Fruit fly (Drosophila melanogaster): ENCODE measurements around the gene Dora.

Gene Dora

DNA sequence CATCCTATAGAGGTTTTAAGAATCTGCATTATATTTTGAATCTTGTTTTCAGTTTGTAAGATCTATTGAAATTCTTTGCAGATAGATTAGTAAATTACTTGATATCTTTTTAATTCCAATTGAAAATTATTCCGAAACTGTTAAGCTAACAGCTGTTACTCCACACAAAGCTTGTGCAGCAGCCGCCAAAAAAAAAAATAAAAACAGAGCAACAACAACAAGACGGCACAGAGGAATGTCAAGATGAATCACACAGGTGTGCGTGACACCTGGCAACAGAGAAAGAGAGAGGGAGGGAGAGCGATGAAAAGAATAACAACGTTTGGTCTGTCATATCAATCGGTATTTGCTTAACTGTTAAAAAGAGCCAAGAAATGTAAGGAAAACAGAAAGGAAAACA lies 28.7 kb upstream of the Dora start:
- no peak for TF ChIP-seq EcR (GFP tag; optimal IDR thresholded peaks at IDR 0.05)

dm6 chrX:18835500-18835899 lies 28.2 kb upstream of the Dora start:
- no peak for TF ChIP-seq CG10348 (GFP tag; IDR thresholded peaks at IDR 0.05)
- peak; percentile 50 for TF ChIP-seq CG14655 (GFP tag; optimal IDR thresholded peaks at IDR 0.05)
- peak; percentile 23 for TF ChIP-seq CG13204 (GFP tag; optimal IDR thresholded peaks at IDR 0.05)
- no peak for TF ChIP-seq CG32121 (GFP tag; IDR thresholded peaks at IDR 0.05)
- TF ChIP-seq D1 (tag; optimal IDR thresholded peaks at IDR 0.05) = no peak
- peak; percentile 37 for TF ChIP-seq gl (tag; optimal IDR thresholded peaks at IDR 0.05)
- no peak for TF ChIP-seq Ets98B (GFP tag; IDR thresholded peaks at IDR 0.05)
- no peak; the same call in 1 of the 2 replicates for TF ChIP-seq CG12605 (GFP tag; IDR thresholded peaks at IDR 0.05)
- TF ChIP-seq Snoo (tag; optimal IDR thresholded peaks at IDR 0.05) = no peak
- TF ChIP-seq CG9948 (tag; optimal IDR thresholded peaks at IDR 0.05) = peak; percentile 36
- peak; percentile 68; the same call in 2 of the 3 replicates for TF ChIP-seq CG4496 (GFP tag; IDR thresholded peaks at IDR 0.05)
- TF ChIP-seq fd96Ca (GFP tag; IDR thresholded peaks at IDR 0.05) = no peak
- peak; percentile 53 for TF ChIP-seq CG8159 (tag; optimal IDR thresholded peaks at IDR 0.05)
- TF ChIP-seq EcR (GFP tag; optimal IDR thresholded peaks at IDR 0.05) = no peak
- TF ChIP-seq CG8301 (tag; optimal IDR thresholded peaks at IDR 0.05) = peak; percentile 36
- TF ChIP-seq CG34367 (tag; optimal IDR thresholded peaks at IDR 0.05) = peak; percentile 47
- no peak for TF ChIP-seq rn (GFP tag; IDR thresholded peaks at IDR 0.05)
- TF ChIP-seq Pif1B (GFP tag; optimal IDR thresholded peaks at IDR 0.05) = peak; percentile 8
- peak; percentile 37 for TF ChIP-seq CG17806 (tag; optimal IDR thresholded peaks at IDR 0.05)
- TF ChIP-seq Pif1A (GFP tag; optimal IDR thresholded peaks at IDR 0.05) = no peak
- peak; percentile 53 for TF ChIP-seq CG15710 (tag; optimal IDR thresholded peaks at IDR 0.05)

- no peak for TF ChIP-seq Snoo (tag; optimal IDR thresholded peaks at IDR 0.05)
- peak; percentile 33 for TF ChIP-seq CG34367 (tag; optimal IDR thresholded peaks at IDR 0.05)
- no peak for TF ChIP-seq D1 (tag; optimal IDR thresholded peaks at IDR 0.05)
- TF ChIP-seq CG13204 (GFP tag; optimal IDR thresholded peaks at IDR 0.05) = no peak
- peak; percentile 61 for TF ChIP-seq gl (tag; optimal IDR thresholded peaks at IDR 0.05)
- TF ChIP-seq rn (GFP tag; IDR thresholded peaks at IDR 0.05) = no peak
- TF ChIP-seq Pif1A (GFP tag; optimal IDR thresholded peaks at IDR 0.05) = peak; percentile 24
- TF ChIP-seq CG14655 (GFP tag; optimal IDR thresholded peaks at IDR 0.05) = peak; percentile 32
- TF ChIP-seq CG10348 (GFP tag; IDR thresholded peaks at IDR 0.05) = no peak
- TF ChIP-seq CG4496 (GFP tag; IDR thresholded peaks at IDR 0.05) = peak; percentile 36; the same call in 1 of the 3 replicates
- TF ChIP-seq Ets98B (GFP tag; IDR thresholded peaks at IDR 0.05) = peak; percentile 29; the same call in 1 of the 2 replicates
- peak; percentile 36; the same call in 1 of the 2 replicates for TF ChIP-seq CG12605 (GFP tag; IDR thresholded peaks at IDR 0.05)
- peak; percentile 47 for TF ChIP-seq EcR (GFP tag; optimal IDR thresholded peaks at IDR 0.05)
- no peak for TF ChIP-seq CG17806 (tag; optimal IDR thresholded peaks at IDR 0.05)
- peak; percentile 48 for TF ChIP-seq CG15710 (tag; optimal IDR thresholded peaks at IDR 0.05)
- no peak for TF ChIP-seq CG32121 (GFP tag; IDR thresholded peaks at IDR 0.05)
- peak; percentile 10 for TF ChIP-seq CG8301 (tag; optimal IDR thresholded peaks at IDR 0.05)
- no peak for TF ChIP-seq Pif1B (GFP tag; optimal IDR thresholded peaks at IDR 0.05)
- TF ChIP-seq CG9948 (tag; optimal IDR thresholded peaks at IDR 0.05) = peak; percentile 28
- TF ChIP-seq CG8159 (tag; optimal IDR thresholded peaks at IDR 0.05) = peak; percentile 28
- no peak for TF ChIP-seq fd96Ca (GFP tag; IDR thresholded peaks at IDR 0.05)
Measured at dm6 chrX:18836315-18836714, 27.4 kb upstream of the Dora start.

- TF ChIP-seq CG32121 (GFP tag; IDR thresholded peaks at IDR 0.05) (peak; percentile 22; the same call in 1 of the 2 replicates), CG4496 (GFP tag; IDR thresholded peaks at IDR 0.05) (peak; percentile 54; the same call in 2 of the 3 replicates), CG15710 (tag; optimal IDR thresholded peaks at IDR 0.05) (peak; percentile 42), gl (tag; optimal IDR thresholded peaks at IDR 0.05) (no peak), fd96Ca (GFP tag; IDR thresholded peaks at IDR 0.05) (peak; percentile 52; the same call in 2 of the 3 replicates), CG9948 (tag; optimal IDR thresholded peaks at IDR 0.05) (peak; percentile 4), rn (GFP tag; IDR thresholded peaks at IDR 0.05) (no peak)
Measured at dm6 chrX:18837046-18837445, 26.7 kb upstream of the Dora start.

- TF ChIP-seq Ets98B (GFP tag; IDR thresholded peaks at IDR 0.05) = no peak
- no peak for TF ChIP-seq CG9948 (tag; optimal IDR thresholded peaks at IDR 0.05)
- TF ChIP-seq CG8159 (tag; optimal IDR thresholded peaks at IDR 0.05) = no peak
- no peak for TF ChIP-seq Snoo (tag; optimal IDR thresholded peaks at IDR 0.05)
- no peak for TF ChIP-seq CG14655 (GFP tag; optimal IDR thresholded peaks at IDR 0.05)
- TF ChIP-seq fd96Ca (GFP tag; IDR thresholded peaks at IDR 0.05) = no peak
- no peak for TF ChIP-seq CG4496 (GFP tag; IDR thresholded peaks at IDR 0.05)
Measured at dm6 chrX:18838470-18838869, 25.3 kb upstream of the Dora start.

DNA sequence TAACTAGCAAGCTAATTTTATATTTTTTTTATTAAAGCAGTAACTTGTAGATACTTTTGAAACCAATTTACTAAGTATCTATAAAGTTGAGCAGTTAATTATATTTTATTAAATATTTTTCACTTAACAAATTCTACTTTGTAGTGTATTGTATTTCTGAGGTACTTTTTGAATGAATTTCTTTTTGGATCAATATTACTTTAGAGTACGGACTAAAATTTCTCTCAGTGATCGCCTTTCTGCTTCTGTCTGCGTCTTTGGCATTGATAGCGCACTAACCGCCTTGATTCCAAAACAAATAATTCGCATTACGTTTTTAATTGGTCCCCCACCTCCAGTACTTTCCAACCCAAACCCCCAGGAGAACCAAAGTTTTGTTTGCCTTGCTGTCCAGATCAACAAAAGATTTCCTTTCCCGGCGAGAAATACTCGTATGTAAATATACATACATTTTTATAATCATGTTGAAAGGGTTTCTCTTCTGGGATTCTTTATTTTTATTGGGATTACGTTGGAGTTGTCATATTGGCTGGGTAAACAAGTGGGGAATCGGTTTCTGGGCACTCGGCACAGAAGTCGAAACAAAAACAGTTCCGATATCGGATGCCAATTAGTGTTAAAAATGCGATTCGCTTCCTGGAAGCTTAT lies 24.7 kb upstream of the Dora start:
- TF ChIP-seq gl (tag; optimal IDR thresholded peaks at IDR 0.05) = peak; percentile 26
- TF ChIP-seq CG15710 (tag; optimal IDR thresholded peaks at IDR 0.05) = peak; percentile 2
- peak; percentile 36 for TF ChIP-seq Pif1A (GFP tag; optimal IDR thresholded peaks at IDR 0.05)
- peak; percentile 7 for TF ChIP-seq CG14655 (GFP tag; optimal IDR thresholded peaks at IDR 0.05)
- TF ChIP-seq CG32121 (GFP tag; IDR thresholded peaks at IDR 0.05) = peak; percentile 13; the same call in 1 of the 2 replicates
- TF ChIP-seq rn (GFP tag; IDR thresholded peaks at IDR 0.05) = no peak
- no peak for TF ChIP-seq Pif1B (GFP tag; optimal IDR thresholded peaks at IDR 0.05)
- no peak for TF ChIP-seq CG13204 (GFP tag; optimal IDR thresholded peaks at IDR 0.05)
- peak; percentile 3 for TF ChIP-seq CG8159 (tag; optimal IDR thresholded peaks at IDR 0.05)

Data from whole organism, pupa.